Fruit fly (Drosophila melanogaster) whole organism, pupa: ENCODE results near the gene CG33985.

ENCODE experiments used
- CG10348 ChIP-seq: fragments of 200-800 bp; sonication (Bioruptor generic); IDR thresholded peaks from 2 replicates; pipeline ENCODE4 v1.3.6; 2022; ENCODE audit warnings: missing biosample characterization, missing genetic modification characterization
- CG12605 ChIP-seq: fragments of 200-800 bp; sonication (Bioruptor generic); IDR thresholded peaks from 2 replicates; pipeline ENCODE4 v1.3.6; 2022; ENCODE audit warnings: missing biosample characterization, missing genetic modification characterization
- CG13204 ChIP-seq: fragments of 200-800 bp; sonication (Bioruptor generic); optimal IDR thresholded peaks from 2 replicates; lab custom pipeline; 2018; ENCODE audit warnings: missing biosample characterization, mild to moderate bottlenecking, missing genetic modification characterization, moderate library complexity
- CG14655 ChIP-seq: fragments of 200-800 bp; sonication (Bioruptor generic); optimal IDR thresholded peaks from 3 replicates; lab custom pipeline; 2017; ENCODE audit warnings: mild to moderate bottlenecking, missing biosample characterization, missing genetic modification reagents, missing genetic modification characterization
- CG15710 ChIP-seq: fragments of 200-800 bp; sonication (Bioruptor generic); optimal IDR thresholded peaks from 2 replicates; lab custom pipeline; 2018; ENCODE audit warnings: missing biosample characterization, mild to moderate bottlenecking, missing genetic modification characterization, moderate library complexity
- CG17806 ChIP-seq: fragments of 200-800 bp; sonication (Bioruptor generic); optimal IDR thresholded peaks from 2 replicates; lab custom pipeline; 2018; ENCODE audit warnings: missing biosample characterization, mild to moderate bottlenecking, missing genetic modification characterization, moderate library complexity
- CG32121 ChIP-seq: fragments of 200-800 bp; sonication (Bioruptor generic); IDR thresholded peaks from 2 replicates; pipeline ENCODE4 v1.3.6; 2022; ENCODE audit warnings: missing biosample characterization, missing genetic modification characterization
- CG34367 ChIP-seq: fragments of 200-800 bp; sonication (Bioruptor generic); optimal IDR thresholded peaks from 2 replicates; lab custom pipeline; 2018; ENCODE audit warnings: missing biosample characterization, mild to moderate bottlenecking, missing genetic modification characterization
- CG4496 ChIP-seq: fragments of 200-800 bp; sonication (Bioruptor generic); IDR thresholded peaks from 3 replicates; pipeline ENCODE4 v1.3.6; 2022; ENCODE audit warnings: missing biosample characterization, missing genetic modification characterization
- CG8159 ChIP-seq: fragments of 200-800 bp; sonication (Bioruptor generic); optimal IDR thresholded peaks from 3 replicates; lab custom pipeline; 2018; ENCODE audit warnings: missing biosample characterization, mild to moderate bottlenecking, missing genetic modification characterization, moderate library complexity
- CG8301 ChIP-seq: fragments of 200-800 bp; sonication (Bioruptor generic); optimal IDR thresholded peaks from 2 replicates; lab custom pipeline; 2018; ENCODE audit warnings: missing biosample characterization, mild to moderate bottlenecking, missing genetic modification characterization
- CG9948 ChIP-seq: fragments of 200-800 bp; sonication (Bioruptor generic); optimal IDR thresholded peaks from 2 replicates; lab custom pipeline; 2018; ENCODE audit warnings: missing biosample characterization, mild to moderate bottlenecking, missing genetic modification characterization, moderate library complexity
- D1 ChIP-seq: fragments of 200-800 bp; sonication (Bioruptor generic); optimal IDR thresholded peaks from 2 replicates; lab custom pipeline; 2018; ENCODE audit warnings: missing biosample characterization, mild to moderate bottlenecking, missing genetic modification characterization, moderate library complexity
- EcR ChIP-seq: fragments of 200-800 bp; sonication (Bioruptor generic); optimal IDR thresholded peaks from 3 replicates; lab custom pipeline; 2019; ENCODE audit warnings: missing biosample characterization, missing genetic modification characterization, mild to moderate bottlenecking, moderate library complexity, missing genetic modification reagents
- Ets98B ChIP-seq: fragments of 200-800 bp; sonication (Bioruptor generic); IDR thresholded peaks from 2 replicates; pipeline ENCODE4 v1.3.6; 2022; ENCODE audit warnings: missing biosample characterization, missing genetic modification characterization
- Pif1A ChIP-seq: fragments of 200-800 bp; sonication (Bioruptor generic); optimal IDR thresholded peaks from 3 replicates; lab custom pipeline; 2016; ENCODE audit warnings: missing biosample characterization, missing genetic modification characterization
- Pif1B ChIP-seq: fragments of 200-800 bp; sonication (Bioruptor generic); optimal IDR thresholded peaks from 3 replicates; lab custom pipeline; 2016; ENCODE audit warnings: missing biosample characterization, missing genetic modification characterization
- Snoo ChIP-seq: fragments of 200-800 bp; sonication (Bioruptor generic); optimal IDR thresholded peaks from 3 replicates; lab custom pipeline; 2017; ENCODE audit warnings: missing biosample characterization, mild to moderate bottlenecking, missing genetic modification characterization, inconsistent platforms
- fd96Ca ChIP-seq: fragments of 200-800 bp; sonication (Bioruptor generic); IDR thresholded peaks from 3 replicates; pipeline ENCODE4 v1.3.6; 2022; ENCODE audit warnings: missing biosample characterization, missing genetic modification characterization
- gl ChIP-seq: fragments of 200-800 bp; sonication (Bioruptor generic); optimal IDR thresholded peaks from 2 replicates; lab custom pipeline; 2018; ENCODE audit warnings: missing biosample characterization, mild to moderate bottlenecking, missing genetic modification characterization
- rn ChIP-seq: fragments of 200-800 bp; sonication (Bioruptor generic); IDR thresholded peaks from 2 replicates; pipeline ENCODE4 v1.3.6; 2022; ENCODE audit warnings: missing biosample characterization, missing genetic modification characterization

CG33985 gene

DNA sequence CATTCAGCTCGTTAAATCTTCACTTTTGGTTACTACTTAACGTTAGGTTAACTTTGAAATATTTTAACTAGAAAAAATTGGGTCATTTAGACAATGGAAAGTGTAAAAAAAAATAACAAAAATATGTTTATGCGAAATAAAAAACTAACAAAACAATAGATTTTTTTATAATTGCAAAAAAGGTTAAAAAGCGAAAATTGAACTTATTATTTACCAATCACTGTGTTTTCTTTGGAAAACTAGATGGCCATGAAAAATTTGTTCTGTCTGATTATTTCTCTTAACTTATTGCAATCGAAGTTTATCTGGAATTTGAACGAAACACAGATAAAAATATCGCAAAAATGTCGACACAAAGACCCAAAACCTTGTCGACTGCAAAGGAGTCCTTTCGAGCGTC, 28.7 kb downstream of the CG33985 start, which contains the start of gene CG7276:
CG7276 (plus strand) TSS at position 301 of the 400 bp plus-strand sequence.
- TF ChIP-seq CG17806 (tag; lab: Kevin White, UChicago) (no peak), rn (GFP tag; lab: Robert Waterston, UW) (no peak)

DNA sequence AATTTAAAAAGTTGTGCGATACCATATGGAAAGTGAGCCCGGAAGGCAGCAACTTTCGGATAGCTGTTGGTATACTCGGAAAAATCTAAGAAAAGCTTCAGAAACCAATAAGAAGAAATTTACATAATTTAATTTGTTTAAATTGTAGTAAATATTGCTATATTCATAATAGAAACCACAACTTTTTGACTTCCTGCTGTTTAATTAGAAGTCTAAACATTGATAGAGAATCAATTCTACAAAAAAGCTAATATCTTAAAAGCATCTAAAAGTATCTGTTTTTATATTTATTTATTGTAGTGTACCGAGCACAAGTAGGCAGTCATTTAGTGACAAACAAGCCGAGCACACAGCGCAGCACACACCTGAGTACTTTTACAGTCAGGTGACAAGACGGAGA, 30.3 kb downstream of the CG33985 start, which contains the start of gene CG13455:
CG13455 (plus strand) TSS at position 301 of the 400 bp plus-strand sequence.
- TF ChIP-seq CG12605 (GFP tag; lab: Robert Waterston, UW): no peak
- TF ChIP-seq gl (tag; lab: Kevin White, UChicago): no peak
- no peak for TF ChIP-seq rn (GFP tag; lab: Robert Waterston, UW)
- no peak for TF ChIP-seq CG17806 (tag; lab: Kevin White, UChicago)
- no peak for TF ChIP-seq D1 (tag; lab: Kevin White, UChicago)
- no peak for TF ChIP-seq CG8159 (tag; lab: Kevin White, UChicago)
- TF ChIP-seq fd96Ca: no peak
- no peak for TF ChIP-seq EcR
- no peak for TF ChIP-seq Pif1A (GFP tag; lab: Kevin White, UChicago)
- no peak for TF ChIP-seq CG14655 (GFP tag; lab: Kevin White, UChicago)
- TF ChIP-seq CG4496 (GFP tag; lab: Robert Waterston, UW): no peak
- no peak for TF ChIP-seq CG32121 (GFP tag; lab: Robert Waterston, UW)
- TF ChIP-seq CG9948 (tag; lab: Kevin White, UChicago): no peak
- no peak for TF ChIP-seq CG10348 (GFP tag; lab: Robert Waterston, UW)
- no peak for TF ChIP-seq Ets98B
- TF ChIP-seq CG13204 (GFP tag; lab: Kevin White, UChicago): no peak
- TF ChIP-seq CG34367: no peak
- TF ChIP-seq Snoo (tag; lab: Kevin White, UChicago): no peak

DNA sequence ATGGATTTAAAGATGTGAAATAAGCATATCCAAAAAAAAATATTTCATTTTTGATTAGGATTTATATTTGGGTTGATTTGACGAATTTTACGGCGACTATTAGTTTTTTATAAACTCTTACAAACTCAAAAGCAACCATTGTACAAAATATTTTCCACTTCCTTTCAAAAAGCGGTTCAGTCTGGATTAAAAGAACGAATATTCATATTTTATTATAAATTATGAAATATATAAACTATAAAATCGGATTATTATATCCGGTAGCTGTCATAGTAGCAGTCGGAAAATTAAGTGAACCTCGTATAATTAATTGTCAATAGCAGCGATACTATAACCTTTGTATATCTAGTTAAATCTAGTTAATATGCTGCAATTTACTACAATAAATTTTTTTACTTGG, 31.2 kb downstream of the CG33985 start, which contains the start of gene CG12355:
CG12355 (minus strand) TSS at position 101 of the 400 bp plus-strand sequence.
- TF ChIP-seq fd96Ca: no peak
- no peak for TF ChIP-seq CG8159 (tag; lab: Kevin White, UChicago)
- no peak for TF ChIP-seq CG15710 (tag; lab: Kevin White, UChicago)
- no peak for TF ChIP-seq Snoo (tag; lab: Kevin White, UChicago)
- no peak for TF ChIP-seq D1 (tag; lab: Kevin White, UChicago)
- no peak for TF ChIP-seq CG32121 (GFP tag; lab: Robert Waterston, UW)
- TF ChIP-seq CG12605 (GFP tag; lab: Robert Waterston, UW): no peak
- TF ChIP-seq Ets98B: no peak
- no peak for TF ChIP-seq CG13204 (GFP tag; lab: Kevin White, UChicago)
- no peak for TF ChIP-seq CG34367
- no peak for TF ChIP-seq Pif1A (GFP tag; lab: Kevin White, UChicago)
- no peak for TF ChIP-seq rn (GFP tag; lab: Robert Waterston, UW)
- TF ChIP-seq, all 21 proteins: peak for 0

DNA sequence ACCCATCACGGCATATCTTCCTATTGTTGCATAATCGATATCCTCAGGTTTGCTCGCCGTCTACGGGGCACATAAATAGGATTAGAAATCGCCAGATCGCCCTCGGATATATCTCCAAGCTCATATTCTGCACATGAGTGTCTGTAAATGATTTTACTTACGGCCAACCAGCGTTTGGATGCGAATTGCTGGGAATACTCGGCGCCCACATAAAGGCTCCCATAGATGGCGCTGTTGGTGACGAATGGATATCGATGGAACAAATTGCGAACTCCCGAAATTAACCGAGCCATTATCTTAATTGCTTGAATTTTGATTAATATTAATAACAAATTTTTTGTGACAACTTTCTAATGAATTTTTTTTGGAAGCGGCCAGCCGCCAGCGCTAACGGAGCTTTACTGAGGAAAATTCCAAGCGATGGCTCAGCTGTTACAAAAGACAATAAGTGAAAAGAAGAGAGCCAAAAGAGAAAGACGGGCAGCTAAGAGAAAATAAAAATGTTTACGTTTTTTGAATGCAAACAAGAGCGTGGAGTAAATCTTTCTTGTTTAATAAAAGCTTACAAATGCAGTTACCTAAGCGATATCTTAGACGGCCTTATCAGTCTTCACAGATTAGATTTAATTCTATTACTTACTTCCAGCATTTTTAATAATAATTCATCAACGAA, 31.9 kb downstream of the CG33985 start:
- TF ChIP-seq gl (tag; lab: Kevin White, UChicago) (no peak), CG9948 (tag; lab: Kevin White, UChicago) (no peak), Pif1A (GFP tag; lab: Kevin White, UChicago) (no peak), CG32121 (GFP tag; lab: Robert Waterston, UW) (no peak), rn (GFP tag; lab: Robert Waterston, UW) (no peak), CG8159 (tag; lab: Kevin White, UChicago) (no peak), CG14655 (GFP tag; lab: Kevin White, UChicago) (no peak), CG10348 (GFP tag; lab: Robert Waterston, UW) (no peak)

DNA sequence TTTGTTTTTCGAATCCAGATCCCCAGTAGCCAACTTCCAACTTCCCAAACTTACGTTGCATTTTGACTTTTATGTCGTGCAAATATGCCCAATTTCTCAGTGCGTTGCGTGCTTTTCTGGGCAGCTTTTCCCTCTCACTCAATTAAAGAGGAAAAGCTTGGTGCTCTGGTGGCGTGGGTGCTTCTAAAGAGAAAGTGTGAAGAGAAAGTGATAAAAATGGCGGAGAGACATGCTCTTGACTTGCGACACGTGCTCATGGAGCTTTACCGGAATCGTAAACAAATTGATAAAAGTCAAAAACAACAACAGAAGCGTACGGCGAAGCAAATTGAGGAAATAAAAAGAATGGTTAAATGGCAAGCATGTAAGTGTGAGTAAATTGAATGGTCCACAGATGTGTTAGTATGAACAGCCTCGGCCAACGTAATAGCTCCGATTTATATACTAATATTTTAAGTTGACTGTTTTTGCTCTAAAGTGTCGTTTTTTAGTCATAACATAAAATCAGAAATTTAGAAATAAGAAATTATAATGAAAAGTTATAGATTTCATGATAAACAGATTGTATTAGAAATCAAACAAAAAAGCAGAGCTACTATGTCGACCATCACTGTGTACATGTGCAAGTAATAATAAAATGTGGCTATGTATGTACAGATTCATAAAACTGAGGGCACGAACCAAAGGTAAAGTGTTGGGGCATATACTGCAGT, 32.6 kb downstream of the CG33985 start:
- TF ChIP-seq CG17806 (tag; lab: Kevin White, UChicago) (no peak), CG8301 (tag; lab: Kevin White, UChicago) (no peak), Snoo (tag; lab: Kevin White, UChicago) (no peak), CG34367 (no peak), CG14655 (GFP tag; lab: Kevin White, UChicago) (no peak), Ets98B (no peak), CG8159 (tag; lab: Kevin White, UChicago) (no peak), CG13204 (GFP tag; lab: Kevin White, UChicago) (no peak), CG15710 (tag; lab: Kevin White, UChicago) (no peak), rn (GFP tag; lab: Robert Waterston, UW) (no peak), gl (tag; lab: Kevin White, UChicago) (no peak), CG10348 (GFP tag; lab: Robert Waterston, UW) (no peak), Pif1B (GFP tag; lab: Kevin White, UChicago) (no peak), CG12605 (GFP tag; lab: Robert Waterston, UW) (no peak), CG9948 (tag; lab: Kevin White, UChicago) (no peak)

DNA sequence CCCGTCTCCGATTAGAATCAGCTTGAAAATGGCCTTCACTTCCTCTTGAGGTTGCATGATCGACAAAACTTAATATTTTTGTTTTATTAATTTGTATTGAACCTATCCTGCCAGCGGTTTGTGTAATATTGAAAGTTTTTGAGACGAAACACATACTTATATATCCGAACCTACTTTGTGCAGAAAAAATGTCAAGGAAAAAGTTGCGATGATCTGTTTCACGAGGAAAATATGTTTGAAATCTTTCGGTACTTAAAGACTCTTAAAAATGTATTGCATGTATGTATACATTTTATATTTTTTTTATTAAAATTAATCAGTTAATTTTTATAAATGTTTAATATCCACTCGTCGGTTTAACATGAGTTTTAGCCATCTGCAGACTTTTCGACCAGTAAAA, 41.3 kb downstream of the CG33985 start, which contains the start of gene Ran-like:
Ran-like (minus strand) TSS at position 101 of the 400 bp plus-strand sequence.
- no peak for TF ChIP-seq rn (GFP tag; lab: Robert Waterston, UW)
- TF ChIP-seq CG17806 (tag; lab: Kevin White, UChicago): no peak
- no peak for TF ChIP-seq CG8159 (tag; lab: Kevin White, UChicago)
- TF ChIP-seq CG34367: no peak
